Fruit fly (Drosophila melanogaster) whole organism, embryonic: ENCODE results near the gene kra.

ENCODE experiments used
- Hr78 ChIP-seq, 2 experiments: fragments of 200-800 bp in 1 of 2; fragments of >200 bp in 1 of 2; sonication (Bioruptor generic) in 1 of 2; optimal IDR thresholded peaks; 2 replicates each; lab custom pipeline; 2017 to 2019; ENCODE audit warnings: missing biosample characterization in 2 of 2, missing genetic modification characterization in 2 of 2, mild to moderate bottlenecking in 1 of 2, moderate library complexity in 1 of 2
- YL-1 ChIP-seq: fragments of 200-800 bp; sonication (Bioruptor generic); optimal IDR thresholded peaks from 3 replicates; lab custom pipeline; 2017; ENCODE audit warnings: missing biosample characterization, mild to moderate bottlenecking, missing genetic modification characterization
- klu ChIP-seq: fragments of 200-800 bp; sonication (Bioruptor generic); IDR thresholded peaks from 2 replicates; pipeline ENCODE4 v1.3.6; 2022; ENCODE audit warnings: missing biosample characterization, missing genetic modification characterization

DNA sequence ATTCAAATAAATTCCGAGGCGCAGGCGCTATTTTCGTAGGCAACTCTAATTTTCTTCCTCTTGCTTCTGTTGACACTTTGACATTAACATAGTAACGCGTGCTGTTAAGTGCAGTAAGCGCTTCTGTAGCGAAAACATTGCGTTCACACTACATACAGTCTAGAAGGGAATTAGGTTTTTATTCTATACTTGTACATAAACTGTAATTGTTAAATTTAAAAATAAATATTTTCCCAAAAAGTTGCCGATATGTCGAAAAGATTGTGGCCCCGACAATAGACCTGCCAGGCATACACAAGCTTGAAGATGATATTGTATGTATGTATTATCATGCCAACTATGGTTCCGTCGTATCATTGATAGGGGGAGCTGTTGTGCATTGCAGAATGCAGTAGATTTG, 5.5 kb upstream of the kra start, which contains the start of gene asl:
- peak in 1 of 2 experiments; percentile 65 for TF ChIP-seq Hr78 (GFP tag; optimal IDR thresholded peaks at IDR 0.05; lab: Kevin White, UChicago)
- TF ChIP-seq YL-1 (GFP tag; lab: Kevin White, UChicago) = peak; percentile 91
- TF ChIP-seq klu = no peak
